Worm (Caenorhabditis elegans): ENCODE data around the gene F13C5.3.

ce11 chrX:575084-575483 lies 24.3 kb downstream of the F13C5.3 start:
- TF ChIP-seq dve-1 (tag; optimal IDR thresholded peaks at IDR 0.05) (no peak), C38D4.7 (GFP tag; optimal IDR thresholded peaks at IDR 0.05) (no peak), ztf-16 (tag; optimal IDR thresholded peaks at IDR 0.05) (no peak), F13H6.1 (tag; optimal IDR thresholded peaks at IDR 0.05) (no peak), npax-4 (tag; optimal IDR thresholded peaks at IDR 0.05) (no peak), pqm-1 (tag; optimal IDR thresholded peaks at IDR 0.05) (no peak), pax-1 (tag; optimal IDR thresholded peaks at IDR 0.05) (no peak), sox-4 (tag; optimal IDR thresholded peaks at IDR 0.05) (no peak), eyg-1 (tag; optimal IDR thresholded peaks at IDR 0.05) (no peak)

Measured in whole organism, late embryonic.